Fruit fly (Drosophila melanogaster): ENCODE results near the gene mge.

mge gene

DNA sequence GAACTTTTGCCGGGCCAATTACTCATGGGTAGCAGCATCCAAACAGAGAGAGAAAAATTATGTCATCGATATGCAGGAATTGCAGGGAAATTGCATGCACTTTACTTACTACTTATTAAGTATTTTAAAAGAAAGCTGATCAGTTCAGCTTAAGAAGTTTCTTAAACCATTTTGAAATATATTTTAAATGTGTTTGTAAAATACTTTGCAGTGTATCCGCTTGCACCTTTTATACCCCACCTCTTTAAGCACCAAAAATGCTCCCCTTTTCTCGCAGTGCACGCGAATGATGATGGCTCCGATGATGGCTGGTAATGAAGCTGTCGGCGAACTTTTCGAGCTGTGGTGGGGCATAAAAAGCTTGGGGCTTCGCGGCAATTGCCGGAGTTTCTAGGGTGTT, 42.7 kb upstream of the mge start, which contains the start of gene CG14984 (continued):
- TF ChIP-seq CG8290 (GFP tag; optimal IDR thresholded peaks at IDR 0.05), result no peak
- peak in 1 of 2 experiments; percentile 22 for TF ChIP-seq CG8290 (tag; optimal IDR thresholded peaks at IDR 0.05)
- TF ChIP-seq CG1024 (GFP tag; IDR thresholded peaks at IDR 0.05), result no peak
- TF ChIP-seq CG33557 (GFP tag; optimal IDR thresholded peaks at IDR 0.05), result no peak
- peak; percentile 18 for TF ChIP-seq Sry-δ (GFP tag; optimal IDR thresholded peaks at IDR 0.05)
- peak; percentile 36 for TF ChIP-seq BtbVII (GFP tag; optimal IDR thresholded peaks at IDR 0.05)
- no peak for TF ChIP-seq CG17829 (tag; optimal IDR thresholded peaks at IDR 0.05)
- no peak for TF ChIP-seq luna (GFP tag; optimal IDR thresholded peaks at IDR 0.05)
- no peak for TF ChIP-seq CG31365 (tag; optimal IDR thresholded peaks at IDR 0.05)
- no peak for TF ChIP-seq amos (GFP tag; IDR thresholded peaks at IDR 0.05; ENCODE audit: partially characterized antibody)
- peak; percentile 69 for TF ChIP-seq lmd (GFP tag; IDR thresholded peaks at IDR 0.05)
- TF ChIP-seq Ets97D (GFP tag; optimal IDR thresholded peaks at IDR 0.05), result no peak
- 0 out of 2 replicates have a peak, but pooled peaks have one; percentile 12 for TF ChIP-seq CG31441 (GFP tag; IDR thresholded peaks at IDR 0.05)
- peak; percentile 39 for TF ChIP-seq Max (GFP tag; optimal IDR thresholded peaks at IDR 0.05)
- no peak for TF ChIP-seq CG11696 (GFP tag; IDR thresholded peaks at IDR 0.05)
- TF ChIP-seq CG18619 (GFP tag; optimal IDR thresholded peaks at IDR 0.05), result no peak
- no peak for TF ChIP-seq CG3163 (GFP tag; optimal IDR thresholded peaks at IDR 0.05)
- TF ChIP-seq Aef1 (GFP tag; IDR thresholded peaks at IDR 0.05), result peak; percentile 65
- no peak for TF ChIP-seq Hr78 (GFP tag; optimal IDR thresholded peaks at IDR 0.05)
- TF ChIP-seq nom (GFP tag; optimal IDR thresholded peaks at IDR 0.05), result peak; percentile 71
- no peak for TF ChIP-seq z (GFP tag; IDR thresholded peaks at IDR 0.05)
- no peak for TF ChIP-seq gcm2 (GFP tag; optimal IDR thresholded peaks at IDR 0.05)
- no peak for TF ChIP-seq Elba2 (GFP tag; optimal IDR thresholded peaks at IDR 0.05)
- no peak for TF ChIP-seq CG4730 (GFP tag; IDR thresholded peaks at IDR 0.05)
- TF ChIP-seq Dip3 (GFP tag; optimal IDR thresholded peaks at IDR 0.05), result peak; percentile 26
- TF ChIP-seq CG13894 (tag; optimal IDR thresholded peaks at IDR 0.05), result peak; percentile 3
- TF ChIP-seq ind (GFP tag; optimal IDR thresholded peaks at IDR 0.05), result peak; percentile 60
- TF ChIP-seq danr (GFP tag; IDR thresholded peaks at IDR 0.05), result no peak
- TF ChIP-seq CG12744 (GFP tag; optimal IDR thresholded peaks at IDR 0.05), result no peak
- peak; percentile 50; the same call in 1 of the 3 replicates for TF ChIP-seq CG11560 (tag; IDR thresholded peaks at IDR 0.05)
- TF ChIP-seq Dip2 (GFP tag; IDR thresholded peaks at IDR 0.05), result no peak
- no peak for TF ChIP-seq wek (GFP tag; optimal IDR thresholded peaks at IDR 0.05)
- no peak for TF ChIP-seq ssp (GFP tag; IDR thresholded peaks at IDR 0.05)

DNA sequence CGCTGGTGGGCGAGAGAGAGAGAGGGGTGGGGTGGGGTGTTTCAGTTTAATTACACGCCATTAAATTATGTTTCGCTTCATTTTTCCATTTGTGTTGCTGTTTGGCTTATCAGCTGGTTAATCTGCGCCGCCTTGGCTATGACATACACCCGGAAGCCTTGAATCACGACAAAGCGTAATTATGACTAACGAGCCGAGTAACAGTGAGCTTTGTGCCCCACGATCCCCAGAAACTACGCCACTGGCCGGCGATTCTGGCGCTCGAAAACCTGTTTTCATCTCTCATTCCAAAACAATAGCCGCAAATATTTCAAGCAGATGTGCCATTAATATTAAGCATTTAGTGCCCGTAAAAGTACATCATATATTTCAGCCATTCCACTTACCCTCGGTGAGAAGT, 42.1 kb upstream of the mge start:
- TF ChIP-seq run (tag; optimal IDR thresholded peaks at IDR 0.05) (no peak), CG3995 (GFP tag; optimal IDR thresholded peaks at IDR 0.05) (peak; percentile 91), ranshi (GFP tag; IDR thresholded peaks at IDR 0.05) (peak; percentile 18; the same call in 1 of the 2 replicates), repo (GFP tag; optimal IDR thresholded peaks at IDR 0.05) (no peak), hb (GFP tag; IDR thresholded peaks at IDR 0.05; ENCODE audit: partially characterized antibody) (no peak), CG42726 (GFP tag; IDR thresholded peaks at IDR 0.05; ENCODE audit: partially characterized antibody) (no peak), Opbp (GFP tag; IDR thresholded peaks at IDR 0.05; ENCODE audit: partially characterized antibody) (no peak), pho (GFP tag; optimal IDR thresholded peaks at IDR 0.05) (no peak), Sox102F (GFP tag; optimal IDR thresholded peaks at IDR 0.05) (no peak), CG11456 (GFP tag; IDR thresholded peaks at IDR 0.05) (no peak), wek (GFP tag; optimal IDR thresholded peaks at IDR 0.05) (no peak), CG3163 (GFP tag; optimal IDR thresholded peaks at IDR 0.05) (no peak), sug (tag; optimal IDR thresholded peaks at IDR 0.05) (no peak), gcm2 (GFP tag; optimal IDR thresholded peaks at IDR 0.05) (no peak), Myb (GFP tag; optimal IDR thresholded peaks at IDR 0.05) (no peak), Rfx (GFP tag; IDR thresholded peaks at IDR 0.05) (peak; percentile 48; the same call in 1 of the 2 replicates), CG9932 (GFP tag; IDR thresholded peaks at IDR 0.05) (peak; percentile 50), ind (GFP tag; optimal IDR thresholded peaks at IDR 0.05) (no peak), chinmo (GFP tag; IDR thresholded peaks at IDR 0.05; ENCODE audit: partially characterized antibody) (0 out of 4 replicates have a peak, but pooled peaks have one; percentile 55), CG17359 (tag; optimal IDR thresholded peaks at IDR 0.05) (no peak), CG2199 (GFP tag; IDR thresholded peaks at IDR 0.05) (no peak), Atf3 (GFP tag; optimal IDR thresholded peaks at IDR 0.05) (no peak), eve (GFP tag; optimal IDR thresholded peaks at IDR 0.05) (no peak), Mrtf (GFP tag; IDR thresholded peaks at IDR 0.05) (no peak)

Measured in whole organism, embryonic.